Fruit fly (Drosophila melanogaster) whole organism, pupa: Measurements from ENCODE around the gene His4r.
A peak's percentile ranks its signal among the peaks of the same experiment; 100 is the strongest.

Experiments
- CG8301 ChIP-seq: fragments of 200-800 bp; sonication (Bioruptor generic); optimal IDR thresholded peaks from 2 replicates; lab custom pipeline; 2018; ENCODE audit warnings: missing biosample characterization, mild to moderate bottlenecking, missing genetic modification characterization
- D1 ChIP-seq: fragments of 200-800 bp; sonication (Bioruptor generic); optimal IDR thresholded peaks from 2 replicates; lab custom pipeline; 2018; ENCODE audit warnings: missing biosample characterization, mild to moderate bottlenecking, missing genetic modification characterization, moderate library complexity
- EcR ChIP-seq: fragments of 200-800 bp; sonication (Bioruptor generic); optimal IDR thresholded peaks from 3 replicates; lab custom pipeline; 2019; ENCODE audit warnings: missing biosample characterization, missing genetic modification characterization, mild to moderate bottlenecking, moderate library complexity, missing genetic modification reagents
- gl ChIP-seq: fragments of 200-800 bp; sonication (Bioruptor generic); optimal IDR thresholded peaks from 2 replicates; lab custom pipeline; 2018; ENCODE audit warnings: missing biosample characterization, mild to moderate bottlenecking, missing genetic modification characterization

dm6 chr3R:14659354-14659804 is 33.8 kb downstream of the His4r start, which contains the start of gene Hexim:
- TF ChIP-seq D1 (tag; lab: Kevin White, UChicago) (no peak), CG8301 (tag; lab: Kevin White, UChicago) (no peak), gl (tag; lab: Kevin White, UChicago) (peak; percentile 31), EcR (GFP tag; lab: Kevin White, UChicago) (peak; percentile 40)
